Fruit fly (Drosophila melanogaster): ENCODE data around the gene csw.

The csw gene

dm6 chrX:2050070-2050899, 43.7 kb upstream of the csw start, which contains the start of gene moody (continued):
- TF ChIP-seq CG8089 (GFP tag; optimal IDR thresholded peaks at IDR 0.05) (peak; percentile 94), vnd (GFP tag; IDR thresholded peaks at IDR 0.05; ENCODE audit: partially characterized antibody) (no peak), CG4282 (GFP tag; optimal IDR thresholded peaks at IDR 0.05) (peak; percentile 94), Hmx (GFP tag; optimal IDR thresholded peaks at IDR 0.05) (peak; percentile 87), CG6654 (GFP tag; optimal IDR thresholded peaks at IDR 0.05) (peak; percentile 87), kni (GFP tag; optimal IDR thresholded peaks at IDR 0.05) (peak; percentile 93), CG2875 (GFP tag; optimal IDR thresholded peaks at IDR 0.05) (peak; percentile 93), CG4424 (GFP tag; optimal IDR thresholded peaks at IDR 0.05) (peak; percentile 97), dysf (GFP tag; IDR thresholded peaks at IDR 0.05) (peak; percentile 98), CG17359 (tag; optimal IDR thresholded peaks at IDR 0.05) (peak; percentile 97), Hey (tag; optimal IDR thresholded peaks at IDR 0.05) (peak; percentile 96), Pdp1 (GFP tag; optimal IDR thresholded peaks at IDR 0.05) (peak; percentile 95 to 98), lilli (GFP tag; optimal IDR thresholded peaks at IDR 0.05) (peak; percentile 99), tgo (GFP tag; IDR thresholded peaks at IDR 0.05) (peak; percentile 98), gsb-n (tag; optimal IDR thresholded peaks at IDR 0.05) (peak; percentile 85), Ets97D (GFP tag; optimal IDR thresholded peaks at IDR 0.05) (peak; percentile 86), ranshi (GFP tag; IDR thresholded peaks at IDR 0.05) (peak; percentile 98), slp2 (GFP tag; optimal IDR thresholded peaks at IDR 0.05) (peak; percentile 96), rib (GFP tag; IDR thresholded peaks at IDR 0.05) (peak; percentile 99), Opbp (GFP tag; IDR thresholded peaks at IDR 0.05; ENCODE audit: partially characterized antibody) (0 out of 3 replicates have a peak, but pooled peaks have one; percentile 27), odd (GFP tag; optimal IDR thresholded peaks at IDR 0.05) (peak; percentile 97), HLH3B (GFP tag; IDR thresholded peaks at IDR 0.05) (peak; percentile 98), nmo (GFP tag; optimal IDR thresholded peaks at IDR 0.05) (peak; percentile 88), CG8765 (GFP tag; IDR thresholded peaks at IDR 0.05) (peak; percentile 95), CG16863 (GFP tag; optimal IDR thresholded peaks at IDR 0.05) (peak; percentile 97), trem (tag; optimal IDR thresholded peaks at IDR 0.05) (peak; percentile 58), az2 (GFP tag; optimal IDR thresholded peaks at IDR 0.05) (peak; percentile 97), CG15269 (tag; optimal IDR thresholded peaks at IDR 0.05) (peak; percentile 97), CG2199 (GFP tag; IDR thresholded peaks at IDR 0.05) (peak; percentile 97), gt (GFP tag; IDR thresholded peaks at IDR 0.05) (peak; percentile 94), CG32772 (GFP tag; IDR thresholded peaks at IDR 0.05) (peak; percentile 98), Usf (GFP tag; optimal IDR thresholded peaks at IDR 0.05) (peak; percentile 96), kah (GFP tag; optimal IDR thresholded peaks at IDR 0.05) (peak; percentile 90), dan (GFP tag; IDR thresholded peaks at IDR 0.05) (peak; percentile 91), CG18262 (tag; optimal IDR thresholded peaks at IDR 0.05) (peak; percentile 89), CG12104 (GFP tag; optimal IDR thresholded peaks at IDR 0.05) (peak; percentile 86), CG4404 (GFP tag; IDR thresholded peaks at IDR 0.05) (peak; percentile 93), prd (optimal IDR thresholded peaks at IDR 0.05) (no peak), prd (GFP tag; IDR thresholded peaks at IDR 0.05) (peak; percentile 99), CG17361 (GFP tag; IDR thresholded peaks at IDR 0.05) (peak; percentile 93), ara (GFP tag; IDR thresholded peaks at IDR 0.05) (peak; percentile 98), ash1 (GFP tag; optimal IDR thresholded peaks at IDR 0.05) (peak; percentile 97), CG12155 (GFP tag; optimal IDR thresholded peaks at IDR 0.05) (peak; percentile 97), ase (GFP tag; IDR thresholded peaks at IDR 0.05) (peak; percentile 98), CG12236 (GFP tag; optimal IDR thresholded peaks at IDR 0.05) (peak; percentile 88), CG12769 (tag; optimal IDR thresholded peaks at IDR 0.05) (peak; percentile 100), CoRest (tag; optimal IDR thresholded peaks at IDR 0.05) (peak; percentile 95), fd102C (GFP tag; optimal IDR thresholded peaks at IDR 0.05) (peak; percentile 52), oc (tag; optimal IDR thresholded peaks at IDR 0.05) (peak; percentile 94), TFAM (GFP tag; optimal IDR thresholded peaks at IDR 0.05) (peak; percentile 66)

Data from whole organism, embryonic.